Worm (Caenorhabditis elegans): Measurements from ENCODE around the gene srbc-32.
"Not testable (repeated sequence)": the region's sequence is repeated elsewhere in the genome, so short reads cannot be mapped to it uniquely, and the experiment has no call there.

Gene srbc-32

ce11 chrV:3486857-3487256, at the start of gene srbc-32:
TSS of gene srbc-32 (minus strand) at chrV:3486957.
- no peak for TF ChIP-seq unc-62 (GFP tag; optimal IDR thresholded peaks at IDR 0.05)

ce11 chrV:3535260-3535659, 48.5 kb upstream of the srbc-32 start, which contains the start of gene nhr-221:
TSS of gene nhr-221 (minus strand) at chrV:3535360.
- TF ChIP-seq unc-62 (GFP tag; optimal IDR thresholded peaks at IDR 0.05): no peak

- TF ChIP-seq unc-62 (GFP tag; optimal IDR thresholded peaks at IDR 0.05): no peak
These were observed 43.6 kb upstream of the srbc-32 start, which contains the start of gene srbc-66 for ce11 chrV:3530403-3530802. TSS of gene srbc-66 (plus strand) at chrV:3530703.

- TF ChIP-seq unc-62 (GFP tag; optimal IDR thresholded peaks at IDR 0.05): no peak
These were observed 40.1 kb upstream of the srbc-32 start, which contains the start of gene str-260 for ce11 chrV:3526882-3527281. TSS of gene str-260 (plus strand) at chrV:3527182.

- TF ChIP-seq unc-62 (GFP tag; optimal IDR thresholded peaks at IDR 0.05): no peak
These were observed 38.2 kb upstream of the srbc-32 start, which contains the start of gene T24A6.7 for ce11 chrV:3524970-3525369. TSS of gene T24A6.7 (plus strand) at chrV:3525270.

ce11 chrV:3523262-3523661, 36.5 kb upstream of the srbc-32 start, which contains the start of gene irg-1:
TSS of gene irg-1 (plus strand) at chrV:3523587.
- no peak for TF ChIP-seq unc-62 (GFP tag; optimal IDR thresholded peaks at IDR 0.05)

ce11 chrV:3517889-3518288, 31.1 kb upstream of the srbc-32 start, which contains the start of gene str-227:
TSS of gene str-227 (plus strand) at chrV:3518189.
- TF ChIP-seq unc-62 (GFP tag; optimal IDR thresholded peaks at IDR 0.05): no peak

- no peak for TF ChIP-seq unc-62 (GFP tag; optimal IDR thresholded peaks at IDR 0.05)
These were observed 25.6 kb upstream of the srbc-32 start, which contains the start of gene str-226 for ce11 chrV:3512381-3512780. TSS of gene str-226 (plus strand) at chrV:3512681.

ce11 chrV:3509878-3510277, 23.1 kb upstream of the srbc-32 start, which contains the start of gene str-228:
TSS of gene str-228 (plus strand) at chrV:3510178.
- no peak for TF ChIP-seq unc-62 (GFP tag; optimal IDR thresholded peaks at IDR 0.05)

- no peak for TF ChIP-seq unc-62 (GFP tag; optimal IDR thresholded peaks at IDR 0.05)
These were observed 20.9 kb upstream of the srbc-32 start, which contains the start of gene str-225 for ce11 chrV:3507691-3508090. TSS of gene str-225 (plus strand) at chrV:3507822.

ce11 chrV:3506252-3506651, 19.5 kb upstream of the srbc-32 start, which contains the start of gene ugt-64:
TSS of gene ugt-64 (minus strand) at chrV:3506352.
- TF ChIP-seq unc-62 (GFP tag; optimal IDR thresholded peaks at IDR 0.05): not testable (repeated sequence)

- no peak for TF ChIP-seq unc-62 (GFP tag; optimal IDR thresholded peaks at IDR 0.05)
These were observed 19.0 kb upstream of the srbc-32 start for ce11 chrV:3505745-3506144.

- TF ChIP-seq unc-62 (GFP tag; optimal IDR thresholded peaks at IDR 0.05): no peak
These were observed 15.3 kb upstream of the srbc-32 start, which contains the start of the genes C07G3.8 and C07G3.10 for ce11 chrV:3502038-3502437. TSS of gene C07G3.8 (minus strand) at chrV:3502138. TSS of gene C07G3.10 (plus strand) at chrV:3502307.

ce11 chrV:3496880-3497279, 10.1 kb upstream of the srbc-32 start, which contains the start of gene C07G3.15:
TSS of gene C07G3.15 (minus strand) at chrV:3496980.
- TF ChIP-seq unc-62 (GFP tag; optimal IDR thresholded peaks at IDR 0.05): no peak

- TF ChIP-seq unc-62 (GFP tag; optimal IDR thresholded peaks at IDR 0.05): no peak
These were observed 3.7 kb upstream of the srbc-32 start, which contains the start of gene srbc-36 for ce11 chrV:3490435-3490834. TSS of gene srbc-36 (minus strand) at chrV:3490535.

ce11 chrV:3484702-3485101, 2.1 kb downstream of the srbc-32 start, which contains the start of gene srbc-33:
TSS of gene srbc-33 (minus strand) at chrV:3484802.
- TF ChIP-seq unc-62 (GFP tag; optimal IDR thresholded peaks at IDR 0.05): no peak

ce11 chrV:3482550-3483002, 4.2 kb downstream of the srbc-32 start, which contains the start of gene lys-7:
TSS of gene lys-7 (minus strand) at chrV:3482600.
- no peak for TF ChIP-seq unc-62 (GFP tag; optimal IDR thresholded peaks at IDR 0.05)
